Worm (Caenorhabditis elegans) whole organism, late embryonic: ENCODE measurements around the gene C06H5.11.

Source experiments
- C08G9.2 ChIP-seq: sonication (generic microtip); optimal IDR thresholded peaks from 2 replicates; lab custom pipeline; 2016; ENCODE audit warnings: mild to moderate bottlenecking, missing genetic modification characterization, moderate library complexity, missing compliant biosample characterization
- ceh-19 ChIP-seq: fragments of 200-800 bp; sonication (Bioruptor generic); optimal IDR thresholded peaks from 2 replicates; lab custom pipeline; 2018; ENCODE audit warnings: mild to moderate bottlenecking, missing genetic modification characterization, missing compliant biosample characterization
- nfya-1 ChIP-seq: sonication (generic microtip); optimal IDR thresholded peaks from 2 replicates; lab custom pipeline; 2017; ENCODE audit warnings: missing genetic modification characterization, mild to moderate bottlenecking, missing compliant biosample characterization, antibody characterized with exemption, moderate library complexity
- pha-4 ChIP-seq: fragments of 150-350 bp; optimal IDR thresholded peaks from 2 replicates; lab custom pipeline; 2018; ENCODE audit warnings: missing biosample characterization, missing genetic modification reagents, missing genetic modification characterization
- pqm-1 ChIP-seq: sonication (generic microtip); optimal IDR thresholded peaks from 2 replicates; lab custom pipeline; 2016; ENCODE audit warnings: missing genetic modification characterization, missing compliant biosample characterization
- sdc-2 ChIP-seq: sonication (generic microtip); optimal IDR thresholded peaks from 2 replicates; lab custom pipeline; 2016; ENCODE audit warnings: missing genotype, missing genetic modification characterization, missing compliant biosample characterization

- TF ChIP-seq C08G9.2 (tag; lab: Kevin White, UChicago) (no peak), pha-4 (tag; lab: Kevin White, UChicago) (no peak), pqm-1 (tag; lab: Kevin White, UChicago) (no peak), nfya-1 (tag; lab: Kevin White, UChicago) (no peak), sdc-2 (tag; lab: Kevin White, UChicago) (no peak), ceh-19 (no peak)
Measured at ce11 chrV:17931795-17932194, 37.9 kb upstream of the C06H5.11 start.
